Worm (Caenorhabditis elegans): Measurements from ENCODE around the gene F54D5.9.
"Not testable (repeated sequence)": the region's sequence is repeated elsewhere in the genome, so short reads cannot be mapped to it uniquely, and the experiment has no call there.

DNA sequence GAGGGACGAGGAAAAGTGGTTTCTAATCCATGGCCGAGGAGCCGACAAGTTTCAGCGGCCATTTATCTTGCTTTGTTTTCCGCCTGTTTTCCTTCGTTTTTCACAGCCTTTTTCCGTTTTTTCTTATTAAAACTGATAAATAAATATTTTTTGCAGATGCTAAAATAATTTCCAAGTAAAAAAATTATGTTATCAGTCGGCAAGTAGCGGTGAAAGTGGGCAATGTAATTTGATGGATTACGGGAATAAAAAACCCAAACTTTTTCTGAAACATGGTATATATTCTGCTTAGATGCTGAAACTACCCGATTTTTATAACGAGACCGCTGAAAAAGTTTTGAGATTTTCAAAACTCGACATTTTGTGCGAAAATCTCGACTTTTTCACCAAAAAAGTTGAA is 7.4 kb upstream of the F54D5.9 start, which contains the start of gene dhgd-1:
- not testable (repeated sequence) for TF ChIP-seq lin-32 (GFP tag; optimal IDR thresholded peaks at IDR 0.05); elt-3 (tag; optimal IDR thresholded peaks at IDR 0.05)
